Worm (Caenorhabditis elegans): Measurements from ENCODE around the gene denn-4.

denn-4 gene

ce11 chrIV:1947891-1948290, 24.1 kb downstream of the denn-4 start, which contains the start of gene tsen-54:
tsen-54 (plus strand) TSS chrIV:1948191.
- TF ChIP-seq aha-1 (tag; optimal IDR thresholded peaks at IDR 0.05), result no peak
- TF ChIP-seq ceh-82 (tag; optimal IDR thresholded peaks at IDR 0.05), result no peak
- no peak for TF ChIP-seq lsy-2 (tag; optimal IDR thresholded peaks at IDR 0.05)

- TF ChIP-seq C16A3.4 (tag; optimal IDR thresholded peaks at IDR 0.05) (no peak), nhr-76 (tag; optimal IDR thresholded peaks at IDR 0.05) (no peak), pag-3 (tag; optimal IDR thresholded peaks at IDR 0.05; ENCODE audit: borderline replicate concordance, insufficient read depth) (no peak), dpl-1 (GFP tag; optimal IDR thresholded peaks at IDR 0.05) (peak in 1 of 3 experiments; percentile 29), lin-13 (GFP tag; optimal IDR thresholded peaks at IDR 0.05) (no peak), nhr-237 (tag; optimal IDR thresholded peaks at IDR 0.05) (no peak), ceh-8 (GFP tag; optimal IDR thresholded peaks at IDR 0.05) (no peak), hpl-2 (GFP tag; optimal IDR thresholded peaks at IDR 0.05) (no peak), lin-35 (GFP tag; optimal IDR thresholded peaks at IDR 0.05) (peak in 1 of 2 experiments; percentile 6), fkh-8 (tag; optimal IDR thresholded peaks at IDR 0.05) (no peak), mdl-1 (tag; optimal IDR thresholded peaks at IDR 0.05) (no peak), blmp-1 (tag; optimal IDR thresholded peaks at IDR 0.05) (no peak), mep-1 (tag; optimal IDR thresholded peaks at IDR 0.05) (no peak), lir-3 (tag; optimal IDR thresholded peaks at IDR 0.05; ENCODE audit: poor library complexity) (no peak), efl-1 (optimal IDR thresholded peaks at IDR 0.05) (peak; percentile 9 to 54), efl-1 (GFP tag; optimal IDR thresholded peaks at IDR 0.05 in 1 of 2) (peak; percentile 13 to 94), irx-1 (tag; optimal IDR thresholded peaks at IDR 0.05) (no peak), aha-1 (tag; optimal IDR thresholded peaks at IDR 0.05) (no peak), C34B4.2 (tag; optimal IDR thresholded peaks at IDR 0.05) (no peak), fkh-10 (GFP tag; optimal IDR thresholded peaks at IDR 0.05) (no peak), sptf-1 (tag; optimal IDR thresholded peaks at IDR 0.05) (no peak), ceh-88 (GFP tag; IDR thresholded peaks at IDR 0.05) (no peak)
These were observed 28.5 kb downstream of the denn-4 start for ce11 chrIV:1952312-1952711.

- TF ChIP-seq pax-3 (tag; optimal IDR thresholded peaks at IDR 0.05) (peak; percentile 51), swsn-7 (tag; optimal IDR thresholded peaks at IDR 0.05) (peak; percentile 82), zip-4 (GFP tag; optimal IDR thresholded peaks at IDR 0.05) (peak; percentile 56), tbx-2 (tag; optimal IDR thresholded peaks at IDR 0.05) (peak; percentile 80), fkh-10 (GFP tag; optimal IDR thresholded peaks at IDR 0.05) (no peak), sup-37 (GFP tag; optimal IDR thresholded peaks at IDR 0.05) (peak; percentile 18), ets-5 (GFP tag; IDR thresholded peaks at IDR 0.05) (no peak), ceh-90 (tag; optimal IDR thresholded peaks at IDR 0.05) (no peak), lin-35 (GFP tag; optimal IDR thresholded peaks at IDR 0.05) (peak; percentile 79 to 91), nhr-11 (tag; optimal IDR thresholded peaks at IDR 0.05) (no peak), hlh-17 (GFP tag; optimal IDR thresholded peaks at IDR 0.05; ENCODE audit: borderline replicate concordance) (no peak), dsc-1 (tag; optimal IDR thresholded peaks at IDR 0.05) (peak; percentile 84), nhr-90 (tag; optimal IDR thresholded peaks at IDR 0.05; ENCODE audit: poor library complexity) (peak; percentile 80), ztf-11 (tag; optimal IDR thresholded peaks at IDR 0.05) (peak in 1 of 2 experiments; percentile 42), nhr-237 (tag; optimal IDR thresholded peaks at IDR 0.05) (no peak), ceh-88 (GFP tag; IDR thresholded peaks at IDR 0.05) (peak; percentile 47; the same call in 1 of the 2 replicates), nhr-12 (tag; optimal IDR thresholded peaks at IDR 0.05) (no peak), fkh-8 (tag; optimal IDR thresholded peaks at IDR 0.05) (peak; percentile 63), elt-3 (tag; optimal IDR thresholded peaks at IDR 0.05) (peak in 1 of 6 experiments; percentile 22), ceh-8 (GFP tag; optimal IDR thresholded peaks at IDR 0.05) (no peak), unc-86 (tag; optimal IDR thresholded peaks at IDR 0.05) (peak; percentile 59), ceh-82 (tag; optimal IDR thresholded peaks at IDR 0.05) (peak; percentile 47 to 52 (median 48)), elt-2 (tag; optimal IDR thresholded peaks at IDR 0.05) (peak; percentile 23), sox-4 (tag; optimal IDR thresholded peaks at IDR 0.05) (peak; percentile 49), nhr-77 (tag; optimal IDR thresholded peaks at IDR 0.05) (peak; percentile 14), aly-2 (tag; optimal IDR thresholded peaks at IDR 0.05) (peak; percentile 19), efl-1 (optimal IDR thresholded peaks at IDR 0.05) (peak; percentile 48 to 85), efl-1 (GFP tag; optimal IDR thresholded peaks at IDR 0.05 in 1 of 2) (peak; percentile 86 to 98), blmp-1 (tag; optimal IDR thresholded peaks at IDR 0.05) (peak; percentile 36), irx-1 (tag; optimal IDR thresholded peaks at IDR 0.05) (peak; percentile 67), C34B4.2 (tag; optimal IDR thresholded peaks at IDR 0.05) (no peak), snu-23 (GFP tag; optimal IDR thresholded peaks at IDR 0.05) (peak; percentile 82), nhr-19 (GFP tag; conservative IDR thresholded peaks at IDR 0.05) (peak; percentile 61), mdl-1 (tag; optimal IDR thresholded peaks at IDR 0.05) (peak in 1 of 2 experiments; percentile 16), dpl-1 (GFP tag; optimal IDR thresholded peaks at IDR 0.05) (peak; percentile 70 to 88 (median 84)), unc-62 (GFP tag; optimal IDR thresholded peaks at IDR 0.05) (no peak)
These were observed 29.4 kb downstream of the denn-4 start, which contains the start of gene F52C12.2 for ce11 chrIV:1953132-1953629. F52C12.2 (plus strand) TSS chrIV:1953579.

Data from whole organism, L1 larva.